Worm (Caenorhabditis elegans) whole organism, early embryonic: ENCODE data around the gene spp-24.

Experiments
- B0310.2 ChIP-seq: sonication (generic microtip); optimal IDR thresholded peaks from 2 replicates; lab custom pipeline; 2016; ENCODE audit warnings: mild to moderate bottlenecking, missing genetic modification characterization, missing compliant biosample characterization
- F13C5.2 ChIP-seq: sonication (generic microtip); optimal IDR thresholded peaks from 2 replicates; lab custom pipeline; 2017; ENCODE audit warnings: mild to moderate bottlenecking, missing genetic modification characterization, inconsistent platforms, missing compliant biosample characterization
- ama-1 ChIP-seq: fragments of 150-350 bp; optimal IDR thresholded peaks from 2 replicates; lab custom pipeline; 2014
- ceh-13 ChIP-seq: fragments of 200-800 bp; sonication (Bioruptor generic); optimal IDR thresholded peaks from 2 replicates; lab custom pipeline; 2018; ENCODE audit warnings: mild to moderate bottlenecking, missing genetic modification characterization, missing compliant biosample characterization
- flt-1 ChIP-seq: fragments of 200-800 bp; sonication (Bioruptor generic); IDR thresholded peaks from 2 replicates; pipeline ENCODE4 v1.3.6; 2022; ENCODE audit warnings: missing genetic modification characterization, missing compliant biosample characterization
- hmbx-1 ChIP-seq: sonication (generic microtip); optimal IDR thresholded peaks from 2 replicates; lab custom pipeline; 2016; ENCODE audit warnings: mild to moderate bottlenecking, missing genetic modification characterization, missing compliant biosample characterization
- hnd-1 ChIP-seq: sonication (generic microtip); optimal IDR thresholded peaks from 2 replicates; lab custom pipeline; 2016; ENCODE audit warnings: missing genetic modification characterization, missing compliant biosample characterization
- pes-1 ChIP-seq: fragments of 200-800 bp; sonication (Bioruptor generic); IDR thresholded peaks from 2 replicates; pipeline ENCODE4 v1.3.6; 2022; ENCODE audit warnings: missing genetic modification reagents, missing genetic modification characterization, missing compliant biosample characterization
- scrt-1 ChIP-seq: fragments of 200-800 bp; sonication (Bioruptor generic); IDR thresholded peaks from 2 replicates; pipeline ENCODE4 v1.3.6; 2022; ENCODE audit warnings: missing genetic modification characterization, missing compliant biosample characterization
- tbx-11 ChIP-seq: fragments of 200-800 bp; sonication (Bioruptor generic); IDR thresholded peaks from 2 replicates; pipeline ENCODE4 v1.3.6; 2022; ENCODE audit warnings: missing genetic modification characterization, missing compliant biosample characterization

DNA sequence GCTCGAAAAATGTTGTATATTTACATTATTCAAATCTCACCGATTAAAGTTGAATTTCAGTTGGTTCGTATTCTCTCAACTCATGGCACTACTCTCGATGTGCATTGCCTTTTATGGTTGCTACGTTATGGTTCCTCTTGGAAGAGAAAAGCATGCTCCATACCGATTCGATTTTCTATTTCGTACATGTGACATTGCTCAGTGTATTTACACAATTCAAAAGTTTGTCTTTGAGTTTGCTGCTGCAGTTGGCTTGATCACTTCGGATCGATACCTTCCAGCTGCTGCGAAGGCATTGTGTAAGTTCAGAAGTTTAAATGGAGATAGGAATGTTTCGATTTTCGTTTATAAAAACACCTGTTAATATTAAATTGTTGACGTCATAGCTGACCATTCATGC is 31.1 kb downstream of the spp-24 start:
- TF ChIP-seq pes-1 (GFP tag; lab: Robert Waterston, UW) (no peak), ama-1 (lab: Kevin White, UChicago) (no peak), hnd-1 (no peak), scrt-1 (GFP tag; lab: Robert Waterston, UW) (no peak), ceh-13 (GFP tag; lab: Kevin White, UChicago) (no peak), hmbx-1 (tag; lab: Kevin White, UChicago) (no peak), B0310.2 (tag; lab: Kevin White, UChicago) (no peak), flt-1 (GFP tag; lab: Robert Waterston, UW) (no peak), F13C5.2 (tag; lab: Kevin White, UChicago) (no peak), tbx-11 (GFP tag; lab: Robert Waterston, UW) (no peak)
